Worm (Caenorhabditis elegans): ENCODE data around the gene Y42A5A.1.

The Y42A5A.1 gene

DNA sequence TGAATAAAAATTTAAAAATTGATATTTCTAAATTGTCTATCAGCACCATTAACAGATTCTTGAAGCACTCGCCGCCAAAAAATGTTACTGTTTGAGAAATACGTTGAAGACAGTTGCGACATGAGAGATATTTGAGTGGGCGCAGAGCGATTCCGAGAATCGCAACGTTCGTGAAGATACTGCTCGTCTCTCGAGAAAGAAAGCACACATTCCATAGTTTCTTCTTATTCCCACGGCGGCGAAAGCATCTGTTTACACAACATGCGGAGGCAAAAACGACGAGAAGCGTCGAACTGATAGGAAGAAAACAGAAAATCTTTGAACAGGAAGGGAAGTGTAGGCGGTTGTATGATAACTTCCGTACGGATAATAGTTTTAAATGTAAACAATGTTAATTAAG, 5.3 kb upstream of the Y42A5A.1 start (continued):
- TF ChIP-seq pag-3 (tag; optimal IDR thresholded peaks at IDR 0.05; ENCODE audit: borderline replicate concordance, insufficient read depth) (peak; percentile 40), mdl-1 (tag; optimal IDR thresholded peaks at IDR 0.05) (peak in 1 of 2 experiments; percentile 22), ztf-4 (tag; optimal IDR thresholded peaks at IDR 0.05) (peak; percentile 81)

DNA sequence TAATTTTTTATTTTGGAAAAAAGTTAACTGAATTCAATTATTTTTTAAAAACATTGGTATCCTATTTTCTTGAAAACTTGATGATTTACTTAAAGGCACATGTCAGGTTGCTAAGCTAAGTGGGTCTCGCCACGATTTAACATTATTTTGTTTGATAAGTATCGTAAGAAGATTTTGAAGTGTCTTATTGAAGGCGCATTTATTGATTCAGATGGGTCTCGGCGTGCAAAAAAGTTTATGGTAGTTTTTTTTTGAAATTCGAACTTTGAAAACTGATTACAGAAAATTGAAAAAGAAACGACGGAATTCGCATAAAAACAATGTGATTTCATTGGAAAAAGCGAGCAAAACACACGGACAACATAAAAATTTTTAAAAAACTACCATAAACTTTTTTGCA, 4.8 kb upstream of the Y42A5A.1 start:
- TF ChIP-seq swsn-7 (tag; optimal IDR thresholded peaks at IDR 0.05) (no peak), nhr-85 (tag) (no peak), snu-23 (GFP tag; optimal IDR thresholded peaks at IDR 0.05) (no peak), vab-15 (tag; optimal IDR thresholded peaks at IDR 0.05) (no peak)

DNA sequence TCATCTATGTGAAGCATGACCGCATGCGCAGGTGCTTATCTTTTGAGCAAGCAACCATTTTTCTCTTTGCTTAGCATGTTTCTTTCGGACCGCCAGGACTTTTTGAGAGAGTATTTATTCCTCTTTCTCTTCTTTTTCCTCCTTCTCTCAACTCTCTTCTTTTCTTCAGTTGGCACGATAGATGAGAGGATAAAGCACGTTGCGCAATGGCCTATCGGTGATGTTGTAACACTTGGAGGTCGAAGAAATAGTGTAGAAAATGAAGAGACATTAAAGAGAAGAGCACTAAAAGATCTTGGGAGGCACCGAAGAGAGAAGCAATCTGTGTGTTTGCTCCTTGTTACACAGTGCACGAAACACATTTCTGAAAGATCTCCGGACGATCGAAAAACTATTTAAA, 4.1 kb upstream of the Y42A5A.1 start:
- TF ChIP-seq snu-23 (GFP tag; optimal IDR thresholded peaks at IDR 0.05) (peak; percentile 64), nhr-77 (tag; optimal IDR thresholded peaks at IDR 0.05) (peak; percentile 66), efl-1 (optimal IDR thresholded peaks at IDR 0.05) (peak; percentile 6 to 33), efl-1 (GFP tag; optimal IDR thresholded peaks at IDR 0.05 in 1 of 2) (peak in 1 of 2 experiments; percentile 44), nhr-47 (tag; optimal IDR thresholded peaks at IDR 0.05) (peak; percentile 23), sup-37 (GFP tag; optimal IDR thresholded peaks at IDR 0.05) (peak; percentile 28), mdl-1 (tag; optimal IDR thresholded peaks at IDR 0.05) (peak in 1 of 2 experiments; percentile 70), fos-1 (tag; optimal IDR thresholded peaks at IDR 0.05) (peak; percentile 10), xbp-1 (tag; optimal IDR thresholded peaks at IDR 0.05) (peak; percentile 20), ceh-8 (GFP tag; optimal IDR thresholded peaks at IDR 0.05) (no peak), rnt-1 (tag; optimal IDR thresholded peaks at IDR 0.05) (peak; percentile 84), tbx-2 (tag; optimal IDR thresholded peaks at IDR 0.05) (peak; percentile 67), nhr-85 (tag) (no peak), mep-1 (tag; optimal IDR thresholded peaks at IDR 0.05) (peak; percentile 49), unc-98 (GFP tag; IDR thresholded peaks at IDR 0.05) (no peak), lin-15B (tag; optimal IDR thresholded peaks at IDR 0.05) (no peak), nhr-84 (tag; optimal IDR thresholded peaks at IDR 0.05) (no peak), ceh-63 (GFP tag; optimal IDR thresholded peaks at IDR 0.05) (no peak), pag-3 (tag; optimal IDR thresholded peaks at IDR 0.05; ENCODE audit: borderline replicate concordance, insufficient read depth) (peak; percentile 88), vab-15 (tag; optimal IDR thresholded peaks at IDR 0.05) (no peak), jun-1 (tag; optimal IDR thresholded peaks at IDR 0.05) (no peak), dpl-1 (GFP tag; optimal IDR thresholded peaks at IDR 0.05) (peak in 1 of 3 experiments; percentile 27), lin-35 (GFP tag; optimal IDR thresholded peaks at IDR 0.05) (peak in 1 of 2 experiments; percentile 10), fkh-4 (tag; optimal IDR thresholded peaks at IDR 0.05; ENCODE audit: borderline replicate concordance) (peak; percentile 12), lin-39 (tag; optimal IDR thresholded peaks at IDR 0.05) (no peak), irx-1 (tag; optimal IDR thresholded peaks at IDR 0.05) (peak; percentile 35), lin-14 (GFP tag; optimal IDR thresholded peaks at IDR 0.05) (peak; percentile 92), blmp-1 (tag; optimal IDR thresholded peaks at IDR 0.05) (no peak), dsc-1 (tag; optimal IDR thresholded peaks at IDR 0.05) (peak; percentile 79), unc-86 (tag; optimal IDR thresholded peaks at IDR 0.05) (no peak), fkh-10 (GFP tag; optimal IDR thresholded peaks at IDR 0.05) (no peak), ztf-11 (tag; optimal IDR thresholded peaks at IDR 0.05) (no peak), swsn-7 (tag; optimal IDR thresholded peaks at IDR 0.05) (peak; percentile 49), C16A3.4 (tag; optimal IDR thresholded peaks at IDR 0.05) (peak; percentile 11), nhr-20 (tag; optimal IDR thresholded peaks at IDR 0.05) (peak; percentile 47), egl-27 (tag; optimal IDR thresholded peaks at IDR 0.05) (no peak), nhr-19 (GFP tag; conservative IDR thresholded peaks at IDR 0.05) (peak; percentile 67), unc-130 (tag; optimal IDR thresholded peaks at IDR 0.05) (no peak), ceh-82 (tag; optimal IDR thresholded peaks at IDR 0.05) (peak in 2 of 3 experiments; percentile 24 to 42), hlh-4 (tag; optimal IDR thresholded peaks at IDR 0.05) (no peak), ets-5 (GFP tag; IDR thresholded peaks at IDR 0.05) (no peak), lsy-2 (tag; optimal IDR thresholded peaks at IDR 0.05) (peak; percentile 23 to 60), ceh-90 (tag; optimal IDR thresholded peaks at IDR 0.05) (no peak), nhr-76 (tag; optimal IDR thresholded peaks at IDR 0.05) (no peak), mef-2 (tag; optimal IDR thresholded peaks at IDR 0.05) (no peak), isw-1 (GFP tag; IDR thresholded peaks at IDR 0.05) (no peak), nhr-71 (tag; optimal IDR thresholded peaks at IDR 0.05) (peak; percentile 80)
